Worm (Caenorhabditis elegans): Measurements from ENCODE around the gene acr-17.
"Not testable (repeated sequence)": the region's sequence is repeated elsewhere in the genome, so short reads cannot be mapped to it uniquely, and the experiment has no call there.

DNA sequence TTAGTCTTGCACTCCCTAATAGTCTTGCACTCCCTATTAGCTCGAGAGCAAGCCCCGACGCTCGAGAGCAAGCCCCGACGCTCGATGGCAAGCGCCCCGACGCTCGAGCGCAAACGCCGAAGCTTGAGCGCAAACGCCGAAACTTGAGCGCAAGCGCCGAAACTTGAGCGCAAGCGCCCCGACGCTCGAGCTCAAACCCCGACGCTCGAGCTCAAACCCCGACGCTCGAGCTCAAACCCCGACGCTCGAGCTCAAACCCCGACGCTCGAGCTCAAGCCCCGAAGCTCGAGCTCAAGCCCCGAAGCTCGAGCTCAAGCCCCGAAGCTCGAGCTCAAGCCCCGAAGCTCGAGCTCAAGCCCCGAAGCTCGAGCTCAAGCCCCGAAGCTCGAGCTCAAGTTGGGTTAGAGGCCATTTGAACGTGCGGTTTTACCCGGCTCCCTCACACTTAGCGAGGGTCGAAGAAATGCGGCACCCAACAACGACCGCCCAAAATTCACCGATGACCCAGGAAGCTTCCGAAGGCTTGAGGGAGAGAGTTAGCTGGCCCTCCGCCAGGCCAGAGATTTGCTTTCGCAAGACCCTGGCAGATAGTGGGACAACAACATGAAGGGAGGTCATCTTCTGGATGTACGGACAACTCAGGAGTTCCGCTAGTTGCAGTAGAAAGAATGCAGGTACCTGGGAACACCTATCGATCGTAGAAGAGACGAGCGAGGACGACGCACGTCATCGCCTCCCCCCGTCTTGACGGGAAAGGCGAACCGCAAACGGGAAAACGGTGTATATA lies 26.5 kb downstream of the acr-17 start:
- TF ChIP-seq unc-39 (tag; optimal IDR thresholded peaks at IDR 0.05); dpl-1 (GFP tag; optimal IDR thresholded peaks at IDR 0.05); nhr-11 (tag; optimal IDR thresholded peaks at IDR 0.05); pha-4 (tag; optimal IDR thresholded peaks at IDR 0.05); nhr-28 (tag; optimal IDR thresholded peaks at IDR 0.05); ZK337.2 (GFP tag; IDR thresholded peaks at IDR 0.05); mxl-2 (GFP tag; conservative IDR thresholded peaks at IDR 0.05); nhr-77 (tag; optimal IDR thresholded peaks at IDR 0.05); aly-2 (tag; optimal IDR thresholded peaks at IDR 0.05); nhr-10 (tag; optimal IDR thresholded peaks at IDR 0.05); ZK546.5 (tag; optimal IDR thresholded peaks at IDR 0.05); fos-1 (tag; optimal IDR thresholded peaks at IDR 0.05): not testable (repeated sequence)
- TF ChIP-seq pha-4 (GFP tag; IDR thresholded peaks at IDR 0.05) (peak; percentile 33; the same call in 1 of the 2 replicates), set-16 (GFP tag; IDR thresholded peaks at IDR 0.05) (peak; percentile 97)
